Fruit fly (Drosophila melanogaster) whole organism, pupa: Measurements from ENCODE around the gene Crg-1.

Source experiments
- CG13204 ChIP-seq: fragments of 200-800 bp; sonication (Bioruptor generic); optimal IDR thresholded peaks from 2 replicates; lab custom pipeline; 2018; ENCODE audit warnings: missing biosample characterization, mild to moderate bottlenecking, missing genetic modification characterization, moderate library complexity
- CG14655 ChIP-seq: fragments of 200-800 bp; sonication (Bioruptor generic); optimal IDR thresholded peaks from 3 replicates; lab custom pipeline; 2017; ENCODE audit warnings: mild to moderate bottlenecking, missing biosample characterization, missing genetic modification reagents, missing genetic modification characterization
- CG32121 ChIP-seq: fragments of 200-800 bp; sonication (Bioruptor generic); IDR thresholded peaks from 2 replicates; pipeline ENCODE4 v1.3.6; 2022; ENCODE audit warnings: missing biosample characterization, missing genetic modification characterization
- CG34367 ChIP-seq: fragments of 200-800 bp; sonication (Bioruptor generic); optimal IDR thresholded peaks from 2 replicates; lab custom pipeline; 2018; ENCODE audit warnings: missing biosample characterization, mild to moderate bottlenecking, missing genetic modification characterization
- CG4496 ChIP-seq: fragments of 200-800 bp; sonication (Bioruptor generic); IDR thresholded peaks from 3 replicates; pipeline ENCODE4 v1.3.6; 2022; ENCODE audit warnings: missing biosample characterization, missing genetic modification characterization
- CG8159 ChIP-seq: fragments of 200-800 bp; sonication (Bioruptor generic); optimal IDR thresholded peaks from 3 replicates; lab custom pipeline; 2018; ENCODE audit warnings: missing biosample characterization, mild to moderate bottlenecking, missing genetic modification characterization, moderate library complexity
- EcR ChIP-seq: fragments of 200-800 bp; sonication (Bioruptor generic); optimal IDR thresholded peaks from 3 replicates; lab custom pipeline; 2019; ENCODE audit warnings: missing biosample characterization, missing genetic modification characterization, mild to moderate bottlenecking, moderate library complexity, missing genetic modification reagents
- Pif1A ChIP-seq: fragments of 200-800 bp; sonication (Bioruptor generic); optimal IDR thresholded peaks from 3 replicates; lab custom pipeline; 2016; ENCODE audit warnings: missing biosample characterization, missing genetic modification characterization
- Snoo ChIP-seq: fragments of 200-800 bp; sonication (Bioruptor generic); optimal IDR thresholded peaks from 3 replicates; lab custom pipeline; 2017; ENCODE audit warnings: missing biosample characterization, mild to moderate bottlenecking, missing genetic modification characterization, inconsistent platforms
- rn ChIP-seq: fragments of 200-800 bp; sonication (Bioruptor generic); IDR thresholded peaks from 2 replicates; pipeline ENCODE4 v1.3.6; 2022; ENCODE audit warnings: missing biosample characterization, missing genetic modification characterization

DNA sequence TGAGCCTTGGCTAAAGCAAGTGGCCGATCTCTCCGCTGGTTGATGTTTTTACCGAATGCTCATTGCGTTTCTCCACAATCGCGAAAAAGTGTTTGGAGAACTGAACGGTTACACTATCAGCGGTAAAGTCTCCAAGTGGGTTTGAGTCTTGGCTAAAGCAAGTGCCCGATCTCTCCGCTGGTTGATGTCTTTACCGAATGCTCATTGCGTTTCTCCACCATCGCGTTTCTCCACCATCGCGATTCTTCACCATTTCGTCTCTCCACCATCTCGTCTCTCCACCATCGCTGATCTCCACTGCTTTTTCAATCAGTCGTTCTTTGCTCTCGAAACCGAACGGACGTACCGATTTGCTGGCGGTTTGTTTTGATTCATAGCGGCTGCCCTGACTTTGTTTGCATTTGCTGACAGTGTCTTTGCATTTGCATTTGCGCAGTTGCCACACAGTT is 18.3 kb downstream of the Crg-1 start, which contains the start of gene ec:
- TF ChIP-seq CG4496, result 0 out of 3 replicates have a peak, but pooled peaks have one; percentile 31
- TF ChIP-seq CG14655, result no peak
- TF ChIP-seq CG32121 (GFP tag; lab: Robert Waterston, UW), result peak; percentile 17; the same call in 1 of the 2 replicates
- TF ChIP-seq CG13204 (GFP tag; lab: Kevin White, UChicago), result no peak
- no peak for TF ChIP-seq rn (GFP tag; lab: Robert Waterston, UW)
- no peak for TF ChIP-seq CG8159
- TF ChIP-seq EcR (GFP tag; lab: Kevin White, UChicago), result peak; percentile 12
- TF ChIP-seq Snoo (tag; lab: Kevin White, UChicago), result no peak
- TF ChIP-seq CG34367 (tag; lab: Kevin White, UChicago), result no peak
- TF ChIP-seq Pif1A (GFP tag; lab: Kevin White, UChicago), result no peak
